Fruit fly (Drosophila melanogaster) whole organism, embryonic: ENCODE results near the gene CG3339.

Experiments used
- CG10321 ChIP-seq: fragments of 200-800 bp; sonication (Bioruptor generic); IDR thresholded peaks from 2 replicates; pipeline ENCODE4 v1.3.6; 2022; ENCODE audit warnings: missing biosample characterization, missing genetic modification characterization
- CG11504 ChIP-seq: fragments of 200-800 bp; sonication (Bioruptor generic); optimal IDR thresholded peaks from 3 replicates; lab custom pipeline; 2019; ENCODE audit warnings: missing biosample characterization, mild to moderate bottlenecking, missing genetic modification characterization, moderate library complexity
- CG12071 ChIP-seq: fragments of 200-800 bp; sonication (Bioruptor generic); optimal IDR thresholded peaks from 3 replicates; lab custom pipeline; 2018; ENCODE audit warnings: missing biosample characterization, mild to moderate bottlenecking, missing genetic modification characterization
- CG12219 ChIP-seq: fragments of 200-800 bp; sonication (Bioruptor generic); optimal IDR thresholded peaks from 3 replicates; lab custom pipeline; 2018; ENCODE audit warnings: missing biosample characterization, mild to moderate bottlenecking, missing genetic modification characterization
- CG12236 ChIP-seq: fragments of 200-800 bp; sonication (Bioruptor generic); optimal IDR thresholded peaks from 2 replicates; lab custom pipeline; 2016; ENCODE audit warnings: missing biosample characterization, missing genetic modification characterization
- CG12769 ChIP-seq: fragments of 200-800 bp; sonication (Bioruptor generic); optimal IDR thresholded peaks from 2 replicates; lab custom pipeline; 2019; ENCODE audit warnings: missing biosample characterization, mild to moderate bottlenecking, missing genetic modification characterization, moderate library complexity
- CG12942 ChIP-seq: fragments of 200-800 bp; sonication (Bioruptor generic); optimal IDR thresholded peaks from 3 replicates; lab custom pipeline; 2016; ENCODE audit warnings: missing biosample characterization, missing genetic modification characterization
- CG15479 ChIP-seq: fragments of 200-800 bp; sonication (Bioruptor generic); optimal IDR thresholded peaks from 3 replicates; lab custom pipeline; 2019; ENCODE audit warnings: missing biosample characterization, mild to moderate bottlenecking, missing genetic modification characterization, moderate library complexity
- CG17385 ChIP-seq: fragments of 200-800 bp; sonication (Bioruptor generic); optimal IDR thresholded peaks from 3 replicates; lab custom pipeline; 2018; ENCODE audit warnings: missing biosample characterization, mild to moderate bottlenecking, missing genetic modification characterization
- CG17612 ChIP-seq: fragments of 200-800 bp; sonication (Bioruptor generic); IDR thresholded peaks from 2 replicates; pipeline ENCODE4 v1.3.6; 2022; ENCODE audit warnings: missing biosample characterization, missing genetic modification characterization
- CG2116 ChIP-seq: fragments of 200-800 bp; sonication (Bioruptor generic); optimal IDR thresholded peaks from 3 replicates; lab custom pipeline; 2018; ENCODE audit warnings: missing biosample characterization, mild to moderate bottlenecking, missing genetic modification characterization
- CG4360 ChIP-seq: fragments of 200-800 bp; sonication (Bioruptor generic); IDR thresholded peaks from 2 replicates; pipeline ENCODE4 v1.3.6; 2022; ENCODE audit warnings: missing biosample characterization, missing genetic modification characterization
- CG6654 ChIP-seq: fragments of 200-800 bp; sonication (Bioruptor generic); optimal IDR thresholded peaks from 2 replicates; lab custom pipeline; 2017; ENCODE audit warnings: missing biosample characterization, mild to moderate bottlenecking, missing genetic modification characterization
- CG7987 ChIP-seq: fragments of 200-800 bp; sonication (Bioruptor generic); optimal IDR thresholded peaks from 2 replicates; lab custom pipeline; 2018; ENCODE audit warnings: missing biosample characterization, mild to moderate bottlenecking, missing genetic modification characterization, moderate library complexity
- CG9609 ChIP-seq: fragments of 200-800 bp; sonication (Bioruptor generic); optimal IDR thresholded peaks from 3 replicates; lab custom pipeline; 2016; ENCODE audit warnings: missing biosample characterization, missing genetic modification characterization
- Chrac-16 ChIP-seq: fragments of 200-800 bp; sonication (Bioruptor generic); optimal IDR thresholded peaks from 3 replicates; lab custom pipeline; 2016; ENCODE audit warnings: missing biosample characterization, missing genetic modification characterization
- HmgD ChIP-seq: fragments of 200-800 bp; sonication (Bioruptor generic); optimal IDR thresholded peaks from 3 replicates; lab custom pipeline; 2016; ENCODE audit warnings: missing biosample characterization, missing genetic modification characterization
- MBD-R2 ChIP-seq: fragments of 200-800 bp; sonication (Bioruptor generic); IDR thresholded peaks from 2 replicates; pipeline ENCODE4 v1.3.6; 2022; ENCODE audit warnings: missing biosample characterization, missing genetic modification characterization
- Neu2 ChIP-seq: fragments of 200-800 bp; sonication (Bioruptor generic); optimal IDR thresholded peaks from 3 replicates; lab custom pipeline; 2016; ENCODE audit warnings: missing biosample characterization, missing genetic modification characterization, borderline replicate concordance
- Pdp1 ChIP-seq, 2 experiments: fragments of 200-800 bp; sonication (Bioruptor generic); optimal IDR thresholded peaks; 3 replicates each; lab custom pipeline; 2016; ENCODE audit warnings: missing biosample characterization in 2 of 2, missing genetic modification characterization in 2 of 2, mild to moderate bottlenecking in 1 of 2, moderate library complexity in 1 of 2
- Sry-δ ChIP-seq: fragments of 200-800 bp; sonication (Bioruptor generic); optimal IDR thresholded peaks from 2 replicates; lab custom pipeline; 2016; ENCODE audit warnings: missing biosample characterization, missing genetic modification characterization
- cg ChIP-seq: fragments of 200-800 bp; sonication (Bioruptor generic); optimal IDR thresholded peaks from 3 replicates; lab custom pipeline; 2019; ENCODE audit warnings: missing biosample characterization, mild to moderate bottlenecking, missing genetic modification characterization, moderate library complexity
- chif ChIP-seq, 2 experiments: fragments of 200-800 bp; sonication (Bioruptor generic); optimal IDR thresholded peaks; 3 replicates each; lab custom pipeline; 2016; ENCODE audit warnings: missing biosample characterization in 2 of 2, missing genetic modification characterization in 2 of 2
- crol ChIP-seq: fragments of 200-800 bp; sonication (Bioruptor generic); IDR thresholded peaks from 2 replicates; pipeline ENCODE4 v1.3.6; 2022; ENCODE audit warnings: missing biosample characterization, missing genetic modification characterization
- dati ChIP-seq: fragments of 200-800 bp; sonication (Bioruptor generic); IDR thresholded peaks from 2 replicates; pipeline ENCODE4 v1.3.6; 2022; ENCODE audit warnings: missing biosample characterization, missing genetic modification characterization
- ems ChIP-seq: fragments of 200-800 bp; sonication (Bioruptor generic); optimal IDR thresholded peaks from 3 replicates; lab custom pipeline; 2016; ENCODE audit warnings: missing biosample characterization, missing genetic modification characterization
- gro ChIP-seq: fragments of 200-800 bp; sonication (Bioruptor generic); optimal IDR thresholded peaks from 2 replicates; lab custom pipeline; 2016; ENCODE audit warnings: missing biosample characterization, missing genetic modification characterization
- hb ChIP-seq: fragments of 200-800 bp; sonication (Bioruptor generic); IDR thresholded peaks from 3 replicates; pipeline ENCODE4 v1.3.6; 2022; ENCODE audit warnings: missing biosample characterization, missing genetic modification characterization; ENCODE audit not compliant: partially characterized antibody
- mld ChIP-seq: fragments of 200-800 bp; sonication (Bioruptor generic); IDR thresholded peaks from 3 replicates; pipeline ENCODE4 v1.3.6; 2022; ENCODE audit warnings: missing biosample characterization, missing genetic modification characterization; ENCODE audit not compliant: partially characterized antibody
- nom ChIP-seq: fragments of 200-800 bp; sonication (Bioruptor generic); optimal IDR thresholded peaks from 2 replicates; lab custom pipeline; 2017; ENCODE audit warnings: missing biosample characterization, missing genetic modification characterization, mild to moderate bottlenecking, moderate library complexity, missing genetic modification reagents
- pnt ChIP-seq: fragments of 200-800 bp; sonication (Bioruptor generic); optimal IDR thresholded peaks from 3 replicates; lab custom pipeline; 2016; ENCODE audit warnings: missing biosample characterization, missing genetic modification characterization
- scrt ChIP-seq: fragments of 200-800 bp; sonication (Bioruptor generic); optimal IDR thresholded peaks from 2 replicates; lab custom pipeline; 2018; ENCODE audit warnings: missing biosample characterization, mild to moderate bottlenecking, missing genetic modification characterization, moderate library complexity
- sug ChIP-seq: fragments of 200-800 bp; optimal IDR thresholded peaks from 2 replicates; lab custom pipeline; 2019; ENCODE audit warnings: missing biosample characterization, mild to moderate bottlenecking, missing genetic modification characterization, moderate library complexity
- tin ChIP-seq: fragments of 200-800 bp; sonication (Bioruptor generic); optimal IDR thresholded peaks from 3 replicates; lab custom pipeline; 2016; ENCODE audit warnings: missing biosample characterization, missing genetic modification characterization
- twi ChIP-seq: fragments of 200-800 bp; optimal IDR thresholded peaks from 2 replicates; lab custom pipeline; 2019; ENCODE audit warnings: missing biosample characterization, mild to moderate bottlenecking, missing genetic modification characterization, moderate library complexity
- zen ChIP-seq: fragments of 200-800 bp; sonication (Bioruptor generic); optimal IDR thresholded peaks from 3 replicates; lab custom pipeline; 2018; ENCODE audit warnings: missing biosample characterization, mild to moderate bottlenecking, missing genetic modification characterization, moderate library complexity

Gene CG3339

DNA sequence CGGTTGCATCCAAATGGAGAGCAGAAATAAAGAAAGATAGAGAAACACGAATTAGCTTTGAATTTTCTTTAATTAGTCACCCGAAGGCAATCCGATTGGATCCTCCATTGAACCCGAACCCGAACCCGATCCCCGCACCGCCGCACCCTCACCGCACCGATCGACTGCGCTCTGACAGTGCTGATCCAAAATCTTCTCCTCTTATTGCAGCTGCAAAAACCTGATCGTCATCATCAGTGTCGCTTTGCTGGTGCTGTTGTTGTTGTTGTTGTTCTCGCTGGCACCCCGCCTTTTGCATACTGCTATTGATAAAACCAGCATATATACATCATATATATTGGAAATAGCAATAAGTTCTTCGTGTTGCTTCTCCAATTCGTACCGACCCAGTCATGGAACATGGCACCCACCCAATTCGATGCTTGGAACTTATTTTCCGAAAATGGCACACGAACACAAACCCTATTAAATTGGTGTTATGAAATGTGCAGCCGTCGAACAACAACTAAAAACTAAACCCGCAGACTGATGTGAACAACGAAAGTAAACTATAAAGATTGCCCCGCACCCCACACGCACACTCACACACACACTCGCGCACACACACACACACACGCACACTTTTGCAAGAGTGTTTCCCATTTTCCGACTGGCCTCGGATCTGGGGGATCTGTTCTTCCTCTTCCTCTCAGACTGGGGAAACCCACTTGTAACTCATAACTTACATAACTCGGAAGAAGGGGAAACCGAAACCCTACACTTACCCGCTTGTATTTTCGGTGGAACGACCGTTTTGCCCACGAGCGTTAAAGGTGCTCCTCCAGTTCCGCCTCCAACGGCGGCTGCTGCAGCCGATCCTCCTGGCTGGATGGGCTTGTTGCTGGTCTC, 51.5 kb downstream of the CG3339 start (continued):
- TF ChIP-seq Neu2 (GFP tag; lab: Kevin White, UChicago): no peak
- no peak for TF ChIP-seq CG12942
- TF ChIP-seq CG10321: no peak
- no peak for TF ChIP-seq ems (GFP tag; lab: Kevin White, UChicago)
- no peak for TF ChIP-seq CG15479 (GFP tag; lab: Kevin White, UChicago)
- no peak for TF ChIP-seq gro (GFP tag; lab: Kevin White, UChicago)
- no peak for TF ChIP-seq Sry-δ
- no peak for TF ChIP-seq tin
- peak; percentile 15 for TF ChIP-seq CG12769
- no peak for TF ChIP-seq CG11504 (tag; lab: Kevin White, UChicago)
- TF ChIP-seq twi: no peak
- TF ChIP-seq CG4360: peak; percentile 65
- no peak for TF ChIP-seq scrt (GFP tag; lab: Kevin White, UChicago)
- TF ChIP-seq nom (GFP tag; lab: Kevin White, UChicago): peak; percentile 50
- TF ChIP-seq Chrac-16 (GFP tag; lab: Kevin White, UChicago): no peak
- peak in 1 of 2 experiments; percentile 68 for TF ChIP-seq Pdp1 (GFP tag; optimal IDR thresholded peaks at IDR 0.05; lab: Kevin White, UChicago)
- TF ChIP-seq zen (tag; lab: Kevin White, UChicago): no peak
- TF ChIP-seq chif (GFP tag; optimal IDR thresholded peaks at IDR 0.05; lab: Kevin White, UChicago): no peak
- TF ChIP-seq MBD-R2 (GFP tag; lab: Robert Waterston, UW): peak; percentile 5; the same call in 1 of the 2 replicates
- peak; percentile 56 for TF ChIP-seq crol (GFP tag; lab: Robert Waterston, UW)
- no peak for TF ChIP-seq mld (GFP tag; lab: Robert Waterston, UW)
- no peak for TF ChIP-seq CG2116
- no peak for TF ChIP-seq CG9609
- peak; percentile 17 for TF ChIP-seq sug (tag; lab: Kevin White, UChicago)
- no peak for TF ChIP-seq CG7987 (GFP tag; lab: Kevin White, UChicago)
- TF ChIP-seq CG17385 (GFP tag; lab: Kevin White, UChicago): peak; percentile 25
- TF ChIP-seq cg: peak; percentile 80

DNA sequence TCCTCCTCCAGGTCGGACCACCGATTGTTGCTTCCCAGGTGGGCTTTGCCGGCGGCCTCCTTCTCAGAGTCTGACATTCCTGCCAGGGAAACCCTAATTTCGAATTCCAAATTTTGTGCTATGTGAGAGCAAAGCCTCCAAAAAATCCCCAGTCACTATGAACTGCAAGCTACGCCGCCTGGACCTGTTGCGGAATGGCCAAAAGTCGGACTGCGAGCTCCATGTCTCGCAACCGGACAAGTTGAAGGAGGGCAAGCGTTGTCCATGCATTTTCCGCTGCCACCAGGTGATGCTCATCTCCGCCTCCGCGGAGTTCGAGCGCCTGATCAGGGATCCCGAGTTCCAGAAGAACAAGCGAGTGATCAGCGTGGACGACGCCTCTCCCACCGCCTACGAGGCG, 56.8 kb downstream of the CG3339 start, which contains the start of the genes CG14262 and CG14260:
TSS of gene CG14262 (minus strand) at position 101 of the 400 bp plus-strand sequence.
TSS of gene CG14260 (plus strand) at position 128 of the 400 bp plus-strand sequence.
- TF ChIP-seq CG17612 (no peak), CG12071 (GFP tag; lab: Kevin White, UChicago) (no peak), HmgD (GFP tag; lab: Kevin White, UChicago) (no peak), pnt (GFP tag; lab: Kevin White, UChicago) (no peak), CG12219 (GFP tag; lab: Kevin White, UChicago) (no peak), dati (no peak), CG6654 (GFP tag; lab: Kevin White, UChicago) (no peak), CG12236 (GFP tag; lab: Kevin White, UChicago) (no peak), hb (GFP tag; lab: Robert Waterston, UW) (no peak)
